Fruit fly (Drosophila melanogaster): ENCODE data around the gene CG7094.

The CG7094 gene

DNA sequence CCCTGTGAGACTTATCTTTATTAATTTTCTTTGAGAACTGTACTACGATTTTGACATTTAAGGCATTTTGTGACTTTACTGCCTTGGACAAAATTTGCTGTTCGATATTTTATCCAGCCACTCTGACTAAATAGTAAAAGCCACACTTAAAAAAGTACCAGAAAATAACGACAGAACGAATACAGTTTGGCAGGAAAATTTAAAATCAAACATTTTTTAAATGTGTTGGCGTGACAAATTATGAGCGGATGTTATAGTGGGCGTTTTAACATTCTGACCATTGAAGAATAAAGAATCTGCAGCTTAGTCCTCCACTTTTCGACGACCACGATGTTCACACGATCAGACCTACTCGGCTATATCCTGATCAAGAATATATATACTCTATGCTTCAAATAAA lies at the start of gene CG7094:
TSS of gene CG7094 (minus strand) at position 101 of the 400 bp plus-strand sequence.
- TF ChIP-seq ttk (optimal IDR thresholded peaks at IDR 0.05) (no peak), h (optimal IDR thresholded peaks at IDR 0.05) (no peak), Sin3A (optimal IDR thresholded peaks at IDR 0.05) (no peak), insv (optimal IDR thresholded peaks at IDR 0.05) (no peak), psq (optimal IDR thresholded peaks at IDR 0.05) (no peak), Myc (optimal IDR thresholded peaks at IDR 0.05) (no peak)

DNA sequence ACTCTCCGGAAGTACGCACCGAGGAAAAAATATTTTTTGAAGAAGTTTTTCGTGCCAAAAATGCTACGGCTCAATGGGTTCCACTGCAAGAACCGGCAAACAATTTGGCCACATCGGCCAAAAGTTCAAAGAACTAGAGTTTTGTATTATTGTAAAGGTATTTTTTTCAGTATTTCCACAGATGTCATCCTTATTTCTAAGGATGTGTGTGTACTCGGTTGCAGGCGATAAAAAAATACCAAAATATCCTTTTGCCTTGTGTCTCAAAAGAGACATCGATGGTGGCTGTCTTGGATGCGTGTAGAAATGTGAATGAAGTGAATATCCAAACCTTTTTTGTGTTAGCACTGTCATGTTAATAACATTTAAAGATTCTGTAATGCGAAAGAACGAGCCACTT lies 47.6 kb upstream of the CG7094 start:
- TF ChIP-seq h (optimal IDR thresholded peaks at IDR 0.05) (no peak), Sin3A (optimal IDR thresholded peaks at IDR 0.05) (no peak), psq (optimal IDR thresholded peaks at IDR 0.05) (no peak), Myc (optimal IDR thresholded peaks at IDR 0.05) (no peak), ttk (optimal IDR thresholded peaks at IDR 0.05) (no peak), insv (optimal IDR thresholded peaks at IDR 0.05) (no peak)

DNA sequence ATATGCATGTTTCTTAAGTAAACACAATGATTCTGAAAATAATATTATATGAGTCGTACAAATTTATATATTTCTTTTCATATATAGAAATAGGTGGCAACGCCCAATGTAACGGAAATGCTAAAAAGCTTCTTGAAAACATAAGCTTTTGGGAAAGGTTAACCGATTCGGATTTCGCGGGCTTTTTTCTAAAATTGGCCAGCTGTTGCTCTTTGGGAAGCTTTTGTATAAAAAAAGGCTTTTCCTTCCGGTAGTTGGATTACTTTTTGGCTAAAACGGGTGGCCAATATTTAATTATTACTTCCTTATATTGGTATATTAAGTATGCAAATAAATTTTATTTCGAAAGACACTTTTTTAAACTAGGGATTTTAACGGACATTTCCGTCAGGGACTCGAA lies 38.5 kb upstream of the CG7094 start:
- no peak for TF ChIP-seq psq (optimal IDR thresholded peaks at IDR 0.05)
- TF ChIP-seq Sin3A (optimal IDR thresholded peaks at IDR 0.05), result no peak
- TF ChIP-seq insv (optimal IDR thresholded peaks at IDR 0.05), result no peak
- no peak for TF ChIP-seq Myc (optimal IDR thresholded peaks at IDR 0.05)
- TF ChIP-seq h (optimal IDR thresholded peaks at IDR 0.05), result no peak
- TF ChIP-seq ttk (optimal IDR thresholded peaks at IDR 0.05), result no peak

DNA sequence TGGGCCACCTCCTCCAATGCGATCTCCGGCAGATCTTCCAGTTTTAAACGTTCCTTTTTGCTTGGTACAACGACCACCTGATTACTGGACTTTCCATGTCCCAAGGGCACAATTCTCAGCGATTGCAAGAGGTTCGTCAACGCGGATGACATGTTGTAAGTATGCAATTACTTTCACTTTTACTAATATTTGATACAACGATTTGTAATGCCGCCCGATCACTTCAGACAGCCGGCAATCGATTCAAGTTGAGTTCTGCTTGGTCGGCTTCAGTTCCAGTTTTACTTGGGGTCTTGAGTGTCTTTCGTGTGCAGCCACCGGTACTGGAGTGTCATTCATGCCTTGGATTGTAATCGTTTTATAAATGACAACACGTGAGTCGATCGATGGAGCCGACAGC lies 36.4 kb upstream of the CG7094 start, which contains the start of the genes Sytalpha and CG6870:
TSS of gene Sytalpha (plus strand) at position 301 of the 400 bp plus-strand sequence.
TSS of gene CG6870 (minus strand) at position 340 of the 400 bp plus-strand sequence.
- no peak for TF ChIP-seq Myc (optimal IDR thresholded peaks at IDR 0.05)
- no peak for TF ChIP-seq h (optimal IDR thresholded peaks at IDR 0.05)
- TF ChIP-seq psq (optimal IDR thresholded peaks at IDR 0.05), result no peak

dm6 chr2L:17589853-17590252 lies 34.3 kb upstream of the CG7094 start:
- TF ChIP-seq psq (optimal IDR thresholded peaks at IDR 0.05) (no peak), Myc (optimal IDR thresholded peaks at IDR 0.05) (no peak), h (optimal IDR thresholded peaks at IDR 0.05) (no peak), ttk (optimal IDR thresholded peaks at IDR 0.05) (no peak), Sin3A (optimal IDR thresholded peaks at IDR 0.05) (no peak), insv (optimal IDR thresholded peaks at IDR 0.05) (no peak)

dm6 chr2L:17589115-17589514 lies 33.5 kb upstream of the CG7094 start, which contains the start of gene Oli:
Gene Oli (plus strand): TSS chr2L:17589184.
- no peak for TF ChIP-seq Myc (optimal IDR thresholded peaks at IDR 0.05)
- no peak for TF ChIP-seq insv (optimal IDR thresholded peaks at IDR 0.05)
- TF ChIP-seq Sin3A (optimal IDR thresholded peaks at IDR 0.05), result no peak
- TF ChIP-seq h (optimal IDR thresholded peaks at IDR 0.05), result no peak
- TF ChIP-seq psq (optimal IDR thresholded peaks at IDR 0.05), result no peak
- TF ChIP-seq ttk (optimal IDR thresholded peaks at IDR 0.05), result no peak

DNA sequence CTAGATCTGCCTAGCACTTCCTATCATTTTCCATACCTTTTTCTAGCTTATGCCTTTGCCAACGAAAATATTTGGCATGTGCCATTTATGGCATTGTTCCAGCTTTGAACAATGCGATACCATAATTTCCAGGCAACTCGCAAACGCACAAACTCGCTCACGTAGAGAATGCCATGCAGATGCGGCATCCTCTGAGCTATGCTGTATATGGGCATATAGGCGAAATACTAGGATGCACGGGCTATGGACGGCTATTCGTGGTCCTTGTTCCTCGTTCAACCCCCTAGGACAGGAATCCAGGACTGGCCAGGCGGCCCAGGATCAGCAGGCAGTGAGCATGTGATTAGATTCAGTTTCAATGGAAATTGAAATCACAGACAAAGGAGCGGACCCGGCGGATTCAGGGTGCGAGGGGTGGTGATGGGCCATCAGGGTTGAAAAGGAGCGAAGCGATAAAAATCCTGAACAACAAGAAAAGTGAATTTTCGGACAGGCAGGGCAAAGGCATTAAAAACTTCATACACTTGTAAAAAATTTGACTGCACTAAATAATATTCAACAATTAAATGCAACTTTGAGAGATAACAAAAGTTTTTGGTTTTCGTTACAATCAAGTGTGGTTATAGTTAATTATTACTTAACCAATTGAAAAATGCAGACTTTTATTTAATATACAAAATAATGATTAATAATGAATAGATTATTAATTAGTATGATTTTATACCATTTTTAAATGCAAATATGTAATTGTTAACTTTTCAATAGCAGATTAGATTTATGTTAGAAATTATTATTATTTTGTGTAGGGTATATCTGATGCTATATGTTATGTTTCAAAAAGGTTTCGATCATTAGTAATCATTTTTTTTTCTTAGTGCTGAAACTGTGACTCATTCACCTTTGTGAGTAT lies 32.9 kb upstream of the CG7094 start:
- no peak for TF ChIP-seq Myc (optimal IDR thresholded peaks at IDR 0.05)
- no peak for TF ChIP-seq Sin3A (optimal IDR thresholded peaks at IDR 0.05)
- TF ChIP-seq psq (optimal IDR thresholded peaks at IDR 0.05), result no peak
- TF ChIP-seq h (optimal IDR thresholded peaks at IDR 0.05), result no peak
- TF ChIP-seq ttk (optimal IDR thresholded peaks at IDR 0.05), result no peak
- no peak for TF ChIP-seq insv (optimal IDR thresholded peaks at IDR 0.05)

DNA sequence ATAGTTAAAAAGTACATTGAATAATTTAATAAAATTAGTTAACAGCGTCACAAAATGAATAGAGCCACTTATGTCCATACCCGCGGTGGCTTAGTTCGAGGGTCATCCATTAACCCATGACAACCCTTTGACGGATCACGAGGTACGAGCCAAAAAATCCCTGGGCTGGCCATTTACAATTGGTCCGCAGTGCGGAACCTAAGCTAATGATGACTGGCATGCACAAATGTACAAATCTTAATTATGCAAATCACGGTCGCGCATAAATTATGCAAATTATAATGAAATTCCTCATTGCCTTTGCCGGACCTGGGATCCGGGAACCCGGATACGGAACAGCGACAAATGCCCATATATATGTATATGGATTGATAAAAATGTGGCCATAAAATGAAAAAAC lies 31.2 kb upstream of the CG7094 start:
- TF ChIP-seq psq (optimal IDR thresholded peaks at IDR 0.05) (no peak), ttk (optimal IDR thresholded peaks at IDR 0.05) (no peak), Sin3A (optimal IDR thresholded peaks at IDR 0.05) (no peak), insv (optimal IDR thresholded peaks at IDR 0.05) (no peak)

DNA sequence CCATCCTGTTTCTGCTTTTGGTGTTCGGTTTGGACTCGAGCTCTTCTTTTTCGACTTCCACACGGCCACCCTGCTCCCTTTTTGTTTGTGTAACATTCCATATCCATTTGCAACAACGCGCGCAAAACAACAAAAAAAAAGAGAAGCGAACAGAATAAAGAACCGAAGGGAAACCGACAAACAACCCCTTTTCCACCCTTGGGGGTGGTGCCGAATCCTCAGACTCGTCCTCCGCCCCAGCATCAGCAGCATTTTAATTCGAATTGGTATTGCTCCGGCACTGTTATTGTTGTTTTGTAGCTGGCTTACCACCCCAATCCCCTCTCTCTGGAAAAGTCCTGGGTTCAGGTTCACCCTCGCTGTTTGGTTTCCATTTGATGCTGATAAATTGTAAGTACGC lies 29.4 kb upstream of the CG7094 start:
- no peak for TF ChIP-seq Myc (optimal IDR thresholded peaks at IDR 0.05)
- no peak for TF ChIP-seq ttk (optimal IDR thresholded peaks at IDR 0.05)
- no peak for TF ChIP-seq insv (optimal IDR thresholded peaks at IDR 0.05)
- TF ChIP-seq Sin3A (optimal IDR thresholded peaks at IDR 0.05), result no peak
- no peak for TF ChIP-seq h (optimal IDR thresholded peaks at IDR 0.05)
- no peak for TF ChIP-seq psq (optimal IDR thresholded peaks at IDR 0.05)

DNA sequence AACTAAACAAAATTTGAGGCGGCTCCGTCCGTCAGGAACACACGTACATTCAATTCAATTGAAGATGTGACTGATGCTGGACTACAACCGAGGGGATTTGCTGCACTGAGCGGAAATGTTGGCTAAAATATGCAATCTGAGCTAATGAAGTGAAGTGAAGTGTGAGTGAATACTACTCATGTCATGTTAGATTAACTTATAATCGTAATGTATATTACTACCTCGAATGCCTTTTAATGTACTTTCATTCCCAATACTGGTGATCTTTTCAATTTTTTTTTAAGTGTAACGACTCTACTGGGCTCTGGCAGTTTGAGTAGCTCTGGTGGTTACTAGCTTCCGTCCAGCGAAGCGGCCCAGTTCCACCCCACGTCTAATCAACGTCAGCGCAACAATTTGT lies 27.4 kb upstream of the CG7094 start:
- no peak for TF ChIP-seq psq (optimal IDR thresholded peaks at IDR 0.05)
- TF ChIP-seq h (optimal IDR thresholded peaks at IDR 0.05), result no peak
- TF ChIP-seq Myc (optimal IDR thresholded peaks at IDR 0.05), result no peak
- no peak for TF ChIP-seq Sin3A (optimal IDR thresholded peaks at IDR 0.05)
- no peak for TF ChIP-seq insv (optimal IDR thresholded peaks at IDR 0.05)
- no peak for TF ChIP-seq ttk (optimal IDR thresholded peaks at IDR 0.05)

DNA sequence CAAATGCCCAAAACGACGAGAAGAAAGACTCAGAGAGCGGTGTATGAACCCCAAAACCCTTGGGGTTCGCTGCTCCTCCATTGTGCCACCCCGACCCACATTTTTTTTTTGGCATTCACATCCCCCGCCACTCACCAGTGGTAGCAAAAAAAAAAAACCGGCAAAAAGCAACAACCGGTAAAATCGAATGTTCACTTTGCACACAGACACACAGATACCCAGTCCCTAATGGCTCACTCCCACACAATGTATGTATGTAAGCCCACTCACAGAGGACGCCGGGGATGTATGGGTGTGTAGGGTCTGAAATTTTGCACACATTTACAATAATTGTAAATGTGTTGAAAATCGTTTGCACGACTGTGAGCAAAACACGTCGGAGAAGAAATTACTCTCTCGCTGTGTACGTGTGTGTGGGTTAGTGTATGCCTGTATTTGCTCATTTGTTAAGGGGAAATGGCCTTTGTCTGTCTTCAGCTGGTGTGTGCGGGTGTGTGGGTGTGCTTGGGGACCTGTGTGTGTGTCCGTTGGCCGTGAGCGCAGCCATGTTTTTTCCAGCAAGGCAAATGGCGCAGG lies 18.9 kb upstream of the CG7094 start:
- TF ChIP-seq Sin3A (optimal IDR thresholded peaks at IDR 0.05) (no peak), insv (optimal IDR thresholded peaks at IDR 0.05) (no peak), psq (optimal IDR thresholded peaks at IDR 0.05) (no peak), h (optimal IDR thresholded peaks at IDR 0.05) (no peak), ttk (optimal IDR thresholded peaks at IDR 0.05) (no peak), Myc (optimal IDR thresholded peaks at IDR 0.05) (no peak)

DNA sequence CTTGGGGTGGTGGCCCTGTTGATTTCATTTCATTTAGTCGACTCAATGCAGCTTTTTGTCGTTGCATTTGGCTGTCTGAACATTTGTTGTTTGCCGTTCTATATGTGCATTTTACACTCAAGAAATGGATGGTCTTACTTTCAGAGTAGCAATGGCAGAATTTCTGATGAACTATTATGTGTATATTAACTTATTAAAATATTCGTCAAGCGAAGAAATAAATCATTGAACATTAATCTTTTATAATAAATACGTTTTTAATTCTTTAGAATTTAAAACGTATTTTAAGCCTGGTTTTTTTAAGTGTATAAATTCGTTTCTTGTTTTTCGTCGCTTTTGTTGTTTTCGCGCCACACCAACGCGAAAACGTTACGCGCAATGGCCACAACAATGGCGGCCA lies 17.5 kb upstream of the CG7094 start:
- TF ChIP-seq insv (optimal IDR thresholded peaks at IDR 0.05) (no peak), Sin3A (optimal IDR thresholded peaks at IDR 0.05) (no peak), Myc (optimal IDR thresholded peaks at IDR 0.05) (no peak), ttk (optimal IDR thresholded peaks at IDR 0.05) (no peak), psq (optimal IDR thresholded peaks at IDR 0.05) (no peak), h (optimal IDR thresholded peaks at IDR 0.05) (no peak)
